Fruit fly (Drosophila melanogaster) whole organism, embryonic: Measurements from ENCODE around the gene CG13843.
A peak's percentile ranks its signal among the peaks of the same experiment; 100 is the strongest.

Experiments used
- ATbp ChIP-seq: fragments of 200-800 bp; sonication (Bioruptor generic); optimal IDR thresholded peaks from 2 replicates; lab custom pipeline; 2017; ENCODE audit warnings: missing biosample characterization, mild to moderate bottlenecking, missing genetic modification characterization, missing genetic modification reagents
- Adf1 ChIP-seq: fragments of 200-800 bp; sonication (Bioruptor generic); IDR thresholded peaks from 2 replicates; pipeline ENCODE4 v1.3.6; 2022; ENCODE audit warnings: missing biosample characterization, missing genetic modification characterization
- C15 ChIP-seq: fragments of 200-800 bp; sonication (Bioruptor generic); IDR thresholded peaks from 3 replicates; pipeline ENCODE4 v1.3.6; 2022; ENCODE audit warnings: missing biosample characterization, missing genetic modification characterization
- CG13287 ChIP-seq: fragments of 200-800 bp; sonication (Bioruptor generic); IDR thresholded peaks from 2 replicates; pipeline ENCODE4 v1.3.6; 2022; ENCODE audit warnings: missing biosample characterization, missing genetic modification characterization; ENCODE audit not compliant: partially characterized antibody
- CG13894 ChIP-seq: fragments of 200-800 bp; sonication (Bioruptor generic); optimal IDR thresholded peaks from 3 replicates; lab custom pipeline; 2018; ENCODE audit warnings: missing biosample characterization, mild to moderate bottlenecking, missing genetic modification characterization, moderate library complexity
- CG14667 ChIP-seq: fragments of 200-800 bp; sonication (Bioruptor generic); IDR thresholded peaks from 2 replicates; pipeline ENCODE4 v1.3.6; 2022; ENCODE audit warnings: missing biosample characterization, missing genetic modification characterization
- CG15011 ChIP-seq: fragments of 200-800 bp; sonication (Bioruptor generic); optimal IDR thresholded peaks from 3 replicates; lab custom pipeline; 2018; ENCODE audit warnings: missing biosample characterization, mild to moderate bottlenecking, missing genetic modification characterization
- CG17359 ChIP-seq: fragments of 200-800 bp; sonication (Bioruptor generic); optimal IDR thresholded peaks from 3 replicates; lab custom pipeline; 2018; ENCODE audit warnings: missing biosample characterization, mild to moderate bottlenecking, missing genetic modification characterization, moderate library complexity
- CG17829 ChIP-seq: fragments of 200-800 bp; optimal IDR thresholded peaks from 2 replicates; lab custom pipeline; 2019; ENCODE audit warnings: missing biosample characterization, mild to moderate bottlenecking, missing genetic modification characterization, moderate library complexity
- CG18011 ChIP-seq: fragments of 200-800 bp; sonication (Bioruptor generic); optimal IDR thresholded peaks from 2 replicates; lab custom pipeline; 2017; ENCODE audit warnings: missing biosample characterization, missing genetic modification characterization, mild to moderate bottlenecking, moderate library complexity, missing genotype
- CG2875 ChIP-seq: fragments of 200-800 bp; sonication (Bioruptor generic); optimal IDR thresholded peaks from 2 replicates; lab custom pipeline; 2017; ENCODE audit warnings: missing biosample characterization, mild to moderate bottlenecking, missing genetic modification characterization, missing genetic modification reagents
- CG31365 ChIP-seq: fragments of 200-800 bp; sonication (Bioruptor generic); optimal IDR thresholded peaks from 2 replicates; lab custom pipeline; 2018; ENCODE audit warnings: missing biosample characterization, mild to moderate bottlenecking, missing genetic modification characterization
- CG34224 ChIP-seq: fragments of 200-800 bp; sonication (Bioruptor generic); IDR thresholded peaks from 3 replicates; pipeline ENCODE4 v1.3.6; 2022; ENCODE audit warnings: missing biosample characterization, missing genetic modification characterization; ENCODE audit not compliant: partially characterized antibody
- CG3838 ChIP-seq: fragments of 200-800 bp; sonication (Bioruptor generic); optimal IDR thresholded peaks from 3 replicates; lab custom pipeline; 2016; ENCODE audit warnings: missing biosample characterization, missing genetic modification characterization
- CG4282 ChIP-seq: fragments of 200-800 bp; sonication (Bioruptor generic); optimal IDR thresholded peaks from 2 replicates; lab custom pipeline; 2016; ENCODE audit warnings: missing biosample characterization, missing genetic modification characterization
- CG6813 ChIP-seq: fragments of 200-800 bp; sonication (Bioruptor generic); optimal IDR thresholded peaks from 2 replicates; lab custom pipeline; 2017; ENCODE audit warnings: missing biosample characterization, missing genetic modification characterization, mild to moderate bottlenecking, moderate library complexity, missing genetic modification reagents
- CG7987 ChIP-seq: fragments of 200-800 bp; sonication (Bioruptor generic); optimal IDR thresholded peaks from 2 replicates; lab custom pipeline; 2018; ENCODE audit warnings: missing biosample characterization, mild to moderate bottlenecking, missing genetic modification characterization, moderate library complexity
- CG8290 ChIP-seq, 3 experiments: fragments of 200-800 bp; sonication (Bioruptor generic); optimal IDR thresholded peaks; 2 replicates each; lab custom pipeline; 2016 to 2019; ENCODE audit warnings: missing biosample characterization in 3 of 3, missing genetic modification characterization in 3 of 3, mild to moderate bottlenecking in 2 of 3, moderate library complexity in 1 of 3
- CG9797 ChIP-seq: fragments of 200-800 bp; sonication (Bioruptor generic); optimal IDR thresholded peaks from 3 replicates; lab custom pipeline; 2018; ENCODE audit warnings: missing biosample characterization, mild to moderate bottlenecking, missing genetic modification characterization
- CoRest ChIP-seq: fragments of 200-800 bp; sonication (Bioruptor generic); optimal IDR thresholded peaks from 3 replicates; lab custom pipeline; 2018; ENCODE audit warnings: missing biosample characterization, mild to moderate bottlenecking, missing genetic modification characterization, moderate library complexity
- HHEX ChIP-seq: fragments of 200-800 bp; sonication (Bioruptor generic); optimal IDR thresholded peaks from 3 replicates; lab custom pipeline; 2017; ENCODE audit warnings: missing biosample characterization, mild to moderate bottlenecking, missing genetic modification characterization, missing genetic modification reagents
- Hr3 ChIP-seq: fragments of 200-800 bp; sonication (Bioruptor generic); optimal IDR thresholded peaks from 3 replicates; lab custom pipeline; 2016; ENCODE audit warnings: missing biosample characterization, missing genetic modification characterization
- MBD-R2 ChIP-seq: fragments of 200-800 bp; sonication (Bioruptor generic); IDR thresholded peaks from 2 replicates; pipeline ENCODE4 v1.3.6; 2022; ENCODE audit warnings: missing biosample characterization, missing genetic modification characterization
- MTF-1 ChIP-seq: fragments of 200-800 bp; sonication (Bioruptor generic); optimal IDR thresholded peaks from 2 replicates; lab custom pipeline; 2018; ENCODE audit warnings: missing biosample characterization, mild to moderate bottlenecking, missing genetic modification characterization, borderline replicate concordance
- Oaz ChIP-seq: fragments of 200-800 bp; sonication (Bioruptor generic); IDR thresholded peaks from 2 replicates; pipeline ENCODE4 v1.3.6; 2022; ENCODE audit warnings: missing biosample characterization, missing genetic modification characterization
- Rfx ChIP-seq: fragments of 200-800 bp; sonication (Bioruptor generic); IDR thresholded peaks from 2 replicates; pipeline ENCODE4 v1.3.6; 2022; ENCODE audit warnings: missing biosample characterization, missing genetic modification characterization
- Sox100B ChIP-seq: fragments of 200-800 bp; sonication (Bioruptor generic); optimal IDR thresholded peaks from 3 replicates; lab custom pipeline; 2018; ENCODE audit warnings: missing biosample characterization, mild to moderate bottlenecking, missing genetic modification characterization
- Sry-β ChIP-seq: fragments of 200-800 bp; sonication (Bioruptor generic); optimal IDR thresholded peaks from 2 replicates; lab custom pipeline; 2018; ENCODE audit warnings: missing biosample characterization, mild to moderate bottlenecking, missing genetic modification characterization, moderate library complexity
- Trl ChIP-seq, 3 experiments: fragments of >200 bp in 2 of 3; fragments of 200-800 bp in 1 of 3; sonication (Bioruptor generic) in 1 of 3; optimal IDR thresholded peaks; 2 replicates in 1 of 3; 3 replicates in 2 of 3; lab custom pipeline; 2016 to 2017; ENCODE audit warnings: missing biosample characterization in 1 of 3, missing genetic modification characterization in 1 of 3
- Vsx1 ChIP-seq: fragments of 200-800 bp; sonication (Bioruptor generic); optimal IDR thresholded peaks from 2 replicates; lab custom pipeline; 2017; ENCODE audit warnings: missing biosample characterization, mild to moderate bottlenecking, missing genetic modification characterization, missing genetic modification reagents
- ac ChIP-seq: fragments of 200-800 bp; sonication (Bioruptor generic); optimal IDR thresholded peaks from 3 replicates; lab custom pipeline; 2017; ENCODE audit warnings: missing biosample characterization, mild to moderate bottlenecking, missing genetic modification characterization
- bcd ChIP-seq: fragments of 200-800 bp; sonication (Bioruptor generic); optimal IDR thresholded peaks from 2 replicates; lab custom pipeline; 2017; ENCODE audit warnings: missing biosample characterization, mild to moderate bottlenecking, missing genetic modification characterization
- br ChIP-seq: fragments of >200 bp; optimal IDR thresholded peaks from 2 replicates; lab custom pipeline; 2017
- bsh ChIP-seq, 2 experiments: fragments of 200-800 bp; sonication (Bioruptor generic); optimal IDR thresholded peaks; 2 replicates each; lab custom pipeline; 2017 to 2018; ENCODE audit warnings: mild to moderate bottlenecking in 2 of 2, missing biosample characterization in 2 of 2, missing genetic modification characterization in 2 of 2, moderate library complexity in 1 of 2
- crol ChIP-seq: fragments of 200-800 bp; sonication (Bioruptor generic); IDR thresholded peaks from 2 replicates; pipeline ENCODE4 v1.3.6; 2022; ENCODE audit warnings: missing biosample characterization, missing genetic modification characterization
- crp ChIP-seq, 2 experiments: fragments of 200-800 bp; sonication (Bioruptor generic); optimal IDR thresholded peaks; 2 replicates in 1 of 2; 3 replicates in 1 of 2; lab custom pipeline; 2017; ENCODE audit warnings: missing biosample characterization in 2 of 2, missing genetic modification characterization in 2 of 2, mild to moderate bottlenecking in 1 of 2, moderate library complexity in 1 of 2
- dmrt99B ChIP-seq: fragments of 200-800 bp; sonication (Bioruptor generic); optimal IDR thresholded peaks from 2 replicates; lab custom pipeline; 2018; ENCODE audit warnings: missing biosample characterization, mild to moderate bottlenecking, missing genetic modification characterization, moderate library complexity
- en ChIP-seq: fragments of 200-800 bp; sonication (Bioruptor generic); optimal IDR thresholded peaks from 2 replicates; lab custom pipeline; 2016; ENCODE audit warnings: missing biosample characterization, missing genetic modification characterization
- gcm2 ChIP-seq: fragments of 200-800 bp; sonication (Bioruptor generic); optimal IDR thresholded peaks from 2 replicates; lab custom pipeline; 2016; ENCODE audit warnings: missing biosample characterization, missing genetic modification characterization
- lbe ChIP-seq: fragments of 200-800 bp; sonication (Bioruptor generic); optimal IDR thresholded peaks from 2 replicates; lab custom pipeline; 2016; ENCODE audit warnings: missing biosample characterization, mild to moderate bottlenecking, missing genetic modification characterization
- oc ChIP-seq: fragments of 200-800 bp; sonication (Bioruptor generic); optimal IDR thresholded peaks from 2 replicates; lab custom pipeline; 2018; ENCODE audit warnings: missing biosample characterization, mild to moderate bottlenecking, missing genetic modification characterization, moderate library complexity
- org-1 ChIP-seq: fragments of 200-800 bp; sonication (Bioruptor generic); optimal IDR thresholded peaks from 2 replicates; lab custom pipeline; 2017; ENCODE audit warnings: missing biosample characterization, missing genetic modification characterization
- sc ChIP-seq, 3 experiments: fragments of >200 bp in 2 of 3; fragments of 200-800 bp in 1 of 3; sonication (Bioruptor generic) in 1 of 3; optimal IDR thresholded peaks; 2 replicates in 2 of 3; 3 replicates in 1 of 3; lab custom pipeline; 2017; ENCODE audit warnings: mild to moderate bottlenecking in 1 of 3, missing biosample characterization in 1 of 3, missing genetic modification characterization in 1 of 3, missing genetic modification reagents in 1 of 3
- scrt ChIP-seq: fragments of 200-800 bp; sonication (Bioruptor generic); optimal IDR thresholded peaks from 2 replicates; lab custom pipeline; 2018; ENCODE audit warnings: missing biosample characterization, mild to moderate bottlenecking, missing genetic modification characterization, moderate library complexity
- ssp ChIP-seq: fragments of 200-800 bp; sonication (Bioruptor generic); IDR thresholded peaks from 2 replicates; pipeline ENCODE4 v1.3.6; 2022; ENCODE audit warnings: missing biosample characterization, missing genetic modification characterization
- vfl ChIP-seq: fragments of 200-800 bp; sonication (Bioruptor generic); optimal IDR thresholded peaks from 2 replicates; lab custom pipeline; 2016; ENCODE audit warnings: missing biosample characterization, missing genetic modification characterization

CG13843 gene

dm6 chr3R:22573590-22573989 lies 35.7 kb upstream of the CG13843 start (continued):
- TF ChIP-seq CG34224 (GFP tag; lab: Robert Waterston, UW) (no peak), Oaz (GFP tag; lab: Robert Waterston, UW) (no peak), crol (no peak), bsh (GFP tag; optimal IDR thresholded peaks at IDR 0.05; lab: Kevin White, UChicago) (peak in 1 of 2 experiments; percentile 2), br (lab: Kevin White, UChicago) (no peak), C15 (GFP tag; lab: Robert Waterston, UW) (no peak), CG15011 (GFP tag; lab: Kevin White, UChicago) (no peak), CG13287 (GFP tag; lab: Robert Waterston, UW) (no peak), org-1 (GFP tag; lab: Kevin White, UChicago) (no peak), CG4282 (no peak), CG17829 (tag; lab: Kevin White, UChicago) (no peak), CG7987 (GFP tag; lab: Kevin White, UChicago) (peak; percentile 5), CG6813 (GFP tag; lab: Kevin White, UChicago) (peak; percentile 25), Trl (optimal IDR thresholded peaks at IDR 0.05; lab: Kevin White, UChicago) (no peak), Trl (GFP tag; optimal IDR thresholded peaks at IDR 0.05; lab: Kevin White, UChicago) (no peak), CoRest (peak; percentile 3), CG14667 (no peak), CG13894 (tag; lab: Kevin White, UChicago) (no peak), Vsx1 (GFP tag; lab: Kevin White, UChicago) (peak; percentile 14), lbe (no peak), dmrt99B (tag; lab: Kevin White, UChicago) (peak; percentile 13), ATbp (GFP tag; lab: Kevin White, UChicago) (peak; percentile 64), en (GFP tag; lab: Kevin White, UChicago) (no peak), Hr3 (GFP tag; lab: Kevin White, UChicago) (no peak), CG2875 (GFP tag; lab: Kevin White, UChicago) (peak; percentile 3), CG17359 (tag; lab: Kevin White, UChicago) (peak; percentile 39), CG9797 (GFP tag; lab: Kevin White, UChicago) (no peak), sc (optimal IDR thresholded peaks at IDR 0.05; lab: Kevin White, UChicago) (no peak), sc (GFP tag; optimal IDR thresholded peaks at IDR 0.05; lab: Kevin White, UChicago) (no peak), ac (GFP tag; lab: Kevin White, UChicago) (no peak), Sry-β (GFP tag; lab: Kevin White, UChicago) (no peak), MBD-R2 (GFP tag; lab: Robert Waterston, UW) (no peak), CG3838 (GFP tag; lab: Kevin White, UChicago) (no peak), CG31365 (tag; lab: Kevin White, UChicago) (no peak), crp (GFP tag; optimal IDR thresholded peaks at IDR 0.05; lab: Kevin White, UChicago) (no peak), oc (tag; lab: Kevin White, UChicago) (no peak), MTF-1 (GFP tag; lab: Kevin White, UChicago) (no peak), gcm2 (GFP tag; lab: Kevin White, UChicago) (no peak), ssp (GFP tag; lab: Robert Waterston, UW) (no peak), Sox100B (GFP tag; lab: Kevin White, UChicago) (peak; percentile 22), bcd (GFP tag; lab: Kevin White, UChicago) (no peak), CG8290 (GFP tag; optimal IDR thresholded peaks at IDR 0.05; lab: Kevin White, UChicago) (no peak), CG8290 (tag; optimal IDR thresholded peaks at IDR 0.05; lab: Kevin White, UChicago) (peak in 1 of 2 experiments; percentile 25), Rfx (GFP tag; lab: Robert Waterston, UW) (no peak), HHEX (GFP tag; lab: Kevin White, UChicago) (peak; percentile 9), CG18011 (GFP tag; lab: Kevin White, UChicago) (no peak), vfl (GFP tag; lab: Kevin White, UChicago) (no peak), Adf1 (no peak), scrt (GFP tag; lab: Kevin White, UChicago) (no peak)
